Worm (Caenorhabditis elegans): Measurements from ENCODE around the gene F54H5.3.

The F54H5.3 gene

ce11 chrII:6609315-6609842, 12.6 kb upstream of the F54H5.3 start, which contains the start of gene epg-5 (continued):
- TF ChIP-seq pqm-1 (tag; optimal IDR thresholded peaks at IDR 0.05): no peak
- no peak for TF ChIP-seq fos-1 (tag; optimal IDR thresholded peaks at IDR 0.05)
- no peak for TF ChIP-seq sox-4 (tag; optimal IDR thresholded peaks at IDR 0.05)
- TF ChIP-seq tlp-1 (tag; optimal IDR thresholded peaks at IDR 0.05): no peak
- peak; percentile 89 for TF ChIP-seq F16B12.6 (tag; optimal IDR thresholded peaks at IDR 0.05)
- no peak for TF ChIP-seq pax-3 (tag; optimal IDR thresholded peaks at IDR 0.05)
- peak in 1 of 3 experiments; percentile 14 for TF ChIP-seq ceh-82 (tag; optimal IDR thresholded peaks at IDR 0.05)
- no peak for TF ChIP-seq xbp-1 (tag; optimal IDR thresholded peaks at IDR 0.05)
- TF ChIP-seq unc-62 (GFP tag; optimal IDR thresholded peaks at IDR 0.05): no peak
- no peak for TF ChIP-seq fkh-8 (tag; optimal IDR thresholded peaks at IDR 0.05)
- TF ChIP-seq zag-1 (tag; optimal IDR thresholded peaks at IDR 0.05): no peak
- peak; percentile 41 for TF ChIP-seq blmp-1 (tag; optimal IDR thresholded peaks at IDR 0.05)
- TF ChIP-seq swsn-7 (tag; optimal IDR thresholded peaks at IDR 0.05): no peak
- no peak for TF ChIP-seq sptf-1 (tag; optimal IDR thresholded peaks at IDR 0.05)
- peak; percentile 40 for TF ChIP-seq nhr-20 (tag; optimal IDR thresholded peaks at IDR 0.05)
- peak; percentile 49 for TF ChIP-seq snu-23 (GFP tag; optimal IDR thresholded peaks at IDR 0.05)
- TF ChIP-seq isw-1 (GFP tag; IDR thresholded peaks at IDR 0.05): no peak
- TF ChIP-seq alr-1 (tag; optimal IDR thresholded peaks at IDR 0.05; ENCODE audit: borderline replicate concordance): no peak
- no peak for TF ChIP-seq unc-130 (tag; optimal IDR thresholded peaks at IDR 0.05)
- no peak for TF ChIP-seq nhr-90 (tag; optimal IDR thresholded peaks at IDR 0.05; ENCODE audit: poor library complexity)
- TF ChIP-seq mdl-1 (tag; optimal IDR thresholded peaks at IDR 0.05): peak in 1 of 2 experiments; percentile 75
- TF ChIP-seq fkh-4 (tag; optimal IDR thresholded peaks at IDR 0.05; ENCODE audit: borderline replicate concordance): no peak
- TF ChIP-seq ceh-63 (GFP tag; optimal IDR thresholded peaks at IDR 0.05): no peak
- TF ChIP-seq hlh-4 (tag; optimal IDR thresholded peaks at IDR 0.05): no peak
- TF ChIP-seq nhr-19 (GFP tag; conservative IDR thresholded peaks at IDR 0.05): no peak
- TF ChIP-seq ets-5 (GFP tag; IDR thresholded peaks at IDR 0.05): no peak
- no peak for TF ChIP-seq mef-2 (tag; optimal IDR thresholded peaks at IDR 0.05)
- no peak for TF ChIP-seq nhr-85 (tag)
- TF ChIP-seq nhr-237 (tag; optimal IDR thresholded peaks at IDR 0.05): no peak
- TF ChIP-seq aha-1 (tag; optimal IDR thresholded peaks at IDR 0.05): no peak
- no peak for TF ChIP-seq hpl-2 (GFP tag; optimal IDR thresholded peaks at IDR 0.05)
- TF ChIP-seq Y116A8C.19 (tag; optimal IDR thresholded peaks at IDR 0.05; ENCODE audit: borderline replicate concordance): no peak
- TF ChIP-seq fkh-10 (GFP tag; optimal IDR thresholded peaks at IDR 0.05): no peak
- peak; percentile 38 for TF ChIP-seq nhr-71 (tag; optimal IDR thresholded peaks at IDR 0.05)
- TF ChIP-seq nhr-84 (tag; optimal IDR thresholded peaks at IDR 0.05): no peak
- no peak for TF ChIP-seq sup-37 (GFP tag; optimal IDR thresholded peaks at IDR 0.05)
- TF ChIP-seq ama-1 (optimal IDR thresholded peaks at IDR 0.05): no peak
- no peak for TF ChIP-seq lin-15B (tag; optimal IDR thresholded peaks at IDR 0.05)
- TF ChIP-seq snpc-4 (tag; optimal IDR thresholded peaks at IDR 0.05): no peak
- no peak for TF ChIP-seq nhr-28 (tag; optimal IDR thresholded peaks at IDR 0.05)
- TF ChIP-seq lin-14 (GFP tag; optimal IDR thresholded peaks at IDR 0.05): peak; percentile 60
- TF ChIP-seq egl-13 (tag; optimal IDR thresholded peaks at IDR 0.05): no peak
- no peak for TF ChIP-seq C04F5.9 (tag; optimal IDR thresholded peaks at IDR 0.05)
- TF ChIP-seq nhr-47 (tag; optimal IDR thresholded peaks at IDR 0.05): peak; percentile 8
- TF ChIP-seq aly-2 (tag; optimal IDR thresholded peaks at IDR 0.05): no peak
- peak; percentile 8 for TF ChIP-seq tbx-2 (tag; optimal IDR thresholded peaks at IDR 0.05)
- no peak for TF ChIP-seq vab-15 (tag; optimal IDR thresholded peaks at IDR 0.05)
- no peak for TF ChIP-seq efl-3 (GFP tag; optimal IDR thresholded peaks at IDR 0.05)
- TF ChIP-seq pag-3 (tag; optimal IDR thresholded peaks at IDR 0.05; ENCODE audit: borderline replicate concordance, insufficient read depth): no peak
- TF ChIP-seq lin-35 (GFP tag; optimal IDR thresholded peaks at IDR 0.05): peak; percentile 57 to 60
- peak in 2 of 3 experiments; percentile 46 to 54 for TF ChIP-seq dpl-1 (GFP tag; optimal IDR thresholded peaks at IDR 0.05)
